Fruit fly (Drosophila melanogaster): ENCODE measurements around the gene CG8661.
A peak's percentile ranks its signal among the peaks of the same experiment; 100 is the strongest.

Gene CG8661

dm6 chrX:17329933-17330674, 45.8 kb upstream of the CG8661 start (continued):
- TF ChIP-seq nau (GFP tag; optimal IDR thresholded peaks at IDR 0.05), result peak; percentile 25
- TF ChIP-seq CG7357 (GFP tag; IDR thresholded peaks at IDR 0.05), result no peak
- no peak for TF ChIP-seq Ets97D (GFP tag; optimal IDR thresholded peaks at IDR 0.05)
- peak; percentile 42; the same call in 1 of the 2 replicates for TF ChIP-seq CG11696 (GFP tag; IDR thresholded peaks at IDR 0.05)
- no peak for TF ChIP-seq run (tag; optimal IDR thresholded peaks at IDR 0.05)
- peak; percentile 81 for TF ChIP-seq Med (GFP tag)
- peak; percentile 16 to 44 for TF ChIP-seq dpn (GFP tag; optimal IDR thresholded peaks at IDR 0.05)
- no peak for TF ChIP-seq C15 (GFP tag; IDR thresholded peaks at IDR 0.05)
- TF ChIP-seq CG3163 (GFP tag; optimal IDR thresholded peaks at IDR 0.05), result no peak
- TF ChIP-seq CG11398 (GFP tag; optimal IDR thresholded peaks at IDR 0.05), result no peak
- TF ChIP-seq Ptx1 (GFP tag; IDR thresholded peaks at IDR 0.05), result peak; percentile 40
- no peak for TF ChIP-seq CG6654 (GFP tag; optimal IDR thresholded peaks at IDR 0.05)
- TF ChIP-seq D19B (GFP tag; optimal IDR thresholded peaks at IDR 0.05), result peak; percentile 35
- TF ChIP-seq ranshi (GFP tag; IDR thresholded peaks at IDR 0.05), result 0 out of 2 replicates have a peak, but pooled peaks have one; percentile 29
- TF ChIP-seq CG11456 (GFP tag; IDR thresholded peaks at IDR 0.05), result no peak
- no peak for TF ChIP-seq Eip74EF (GFP tag; optimal IDR thresholded peaks at IDR 0.05)
- TF ChIP-seq ATbp (GFP tag; optimal IDR thresholded peaks at IDR 0.05), result no peak
- peak; percentile 3 for TF ChIP-seq CG12071 (GFP tag; optimal IDR thresholded peaks at IDR 0.05)
- no peak for TF ChIP-seq HLHmδ (GFP tag; optimal IDR thresholded peaks at IDR 0.05)
- peak; percentile 20 for TF ChIP-seq Dip3 (GFP tag; optimal IDR thresholded peaks at IDR 0.05)
- peak; percentile 47 for TF ChIP-seq Hsf (GFP tag; optimal IDR thresholded peaks at IDR 0.05)
- peak; percentile 41; the same call in 2 of the 3 replicates for TF ChIP-seq row (GFP tag; IDR thresholded peaks at IDR 0.05)
- TF ChIP-seq Doc3 (GFP tag; IDR thresholded peaks at IDR 0.05; ENCODE audit: partially characterized antibody), result no peak
- TF ChIP-seq Sox100B (GFP tag; optimal IDR thresholded peaks at IDR 0.05), result peak; percentile 53
- peak; percentile 36; the same call in 1 of the 2 replicates for TF ChIP-seq CG31441 (GFP tag; IDR thresholded peaks at IDR 0.05)
- no peak for TF ChIP-seq tna (GFP tag; IDR thresholded peaks at IDR 0.05; ENCODE audit: partially characterized antibody)
- TF ChIP-seq CG17359 (tag; optimal IDR thresholded peaks at IDR 0.05), result peak; percentile 13
- TF ChIP-seq CG10431 (GFP tag; optimal IDR thresholded peaks at IDR 0.05), result no peak
- peak; percentile 15 for TF ChIP-seq pum (GFP tag; optimal IDR thresholded peaks at IDR 0.05)
- TF ChIP-seq Poxn (GFP tag; IDR thresholded peaks at IDR 0.05), result no peak
- TF ChIP-seq Atf-2 (GFP tag; optimal IDR thresholded peaks at IDR 0.05), result no peak
- TF ChIP-seq CG10321 (GFP tag; IDR thresholded peaks at IDR 0.05), result no peak
- peak; percentile 53 for TF ChIP-seq Hmr (GFP tag; optimal IDR thresholded peaks at IDR 0.05)
- TF ChIP-seq psq (GFP tag; optimal IDR thresholded peaks at IDR 0.05), result no peak
- no peak for TF ChIP-seq Dref (GFP tag; IDR thresholded peaks at IDR 0.05)
- no peak for TF ChIP-seq CG31388 (GFP tag; optimal IDR thresholded peaks at IDR 0.05)
- TF ChIP-seq CG13775 (GFP tag; optimal IDR thresholded peaks at IDR 0.05), result peak; percentile 30
- TF ChIP-seq dmrt99B (tag; optimal IDR thresholded peaks at IDR 0.05), result peak; percentile 55
- peak; percentile 45 for TF ChIP-seq unpg (GFP tag; optimal IDR thresholded peaks at IDR 0.05)
- TF ChIP-seq zf30C (GFP tag; optimal IDR thresholded peaks at IDR 0.05), result no peak
- TF ChIP-seq sna (GFP tag; IDR thresholded peaks at IDR 0.05; ENCODE audit: partially characterized antibody), result no peak
- peak; percentile 11; the same call in 1 of the 2 replicates for TF ChIP-seq MBD-R2 (GFP tag; IDR thresholded peaks at IDR 0.05)
- TF ChIP-seq crc (GFP tag; optimal IDR thresholded peaks at IDR 0.05), result peak; percentile 12
- peak; percentile 50; the same call in 1 of the 2 replicates for TF ChIP-seq Atf6 (GFP tag; IDR thresholded peaks at IDR 0.05)
- peak; percentile 35; the same call in 1 of the 2 replicates for TF ChIP-seq CG14441 (GFP tag; IDR thresholded peaks at IDR 0.05)
- no peak; the same call in 1 of the 2 replicates for TF ChIP-seq Xrp1 (GFP tag; IDR thresholded peaks at IDR 0.05)
- TF ChIP-seq CG12219 (GFP tag; optimal IDR thresholded peaks at IDR 0.05), result peak; percentile 23
- TF ChIP-seq TFAM (GFP tag; optimal IDR thresholded peaks at IDR 0.05), result no peak
- no peak for TF ChIP-seq bsh (GFP tag; optimal IDR thresholded peaks at IDR 0.05)
